Worm (Caenorhabditis elegans) whole organism, mixed stage, embryonic: ENCODE data around the gene lgc-15.

Experiments used
- M03D4.4 ChIP-seq: sonication (generic microtip); optimal IDR thresholded peaks from 2 replicates; lab custom pipeline; 2017; ENCODE audit warnings: mild to moderate bottlenecking, missing genetic modification characterization, missing compliant biosample characterization
- blmp-1 ChIP-seq: fragments of 150-350 bp; optimal IDR thresholded peaks from 2 replicates; lab custom pipeline; 2014; ENCODE audit warnings: missing biosample characterization, missing genetic modification characterization
- elt-1 ChIP-seq: sonication (generic microtip); optimal IDR thresholded peaks from 2 replicates; lab custom pipeline; 2017; ENCODE audit warnings: missing genetic modification characterization, mild to moderate bottlenecking, missing compliant biosample characterization, antibody characterized with exemption, moderate library complexity, borderline replicate concordance; ENCODE audit not compliant: insufficient read depth
- lin-13 ChIP-seq: fragments of 150-350 bp; optimal IDR thresholded peaks from 2 replicates; lab custom pipeline; 2014; ENCODE audit warnings: missing biosample characterization, missing genetic modification characterization
- lin-32 ChIP-seq: fragments of 200-800 bp; sonication (Bioruptor generic); optimal IDR thresholded peaks from 2 replicates; lab custom pipeline; 2018; ENCODE audit warnings: mild to moderate bottlenecking, missing genetic modification characterization, missing compliant biosample characterization
- mab-5 ChIP-seq: fragments of 150-350 bp; optimal IDR thresholded peaks from 2 replicates; lab custom pipeline; 2014; ENCODE audit warnings: missing biosample characterization, missing genetic modification characterization
- nhr-237 ChIP-seq: fragments of 150-350 bp; optimal IDR thresholded peaks from 2 replicates; lab custom pipeline; 2014; ENCODE audit warnings: missing biosample characterization, missing genetic modification characterization
- nhr-76 ChIP-seq: sonication (generic microtip); optimal IDR thresholded peaks from 2 replicates; lab custom pipeline; 2017; ENCODE audit warnings: missing biosample characterization, missing genetic modification characterization
- pha-4 ChIP-seq: fragments of 150-350 bp; optimal IDR thresholded peaks from 2 replicates; lab custom pipeline; 2018; ENCODE audit warnings: missing biosample characterization, missing genetic modification reagents, missing genetic modification characterization
- snpc-4 ChIP-seq: fragments of 150-350 bp; optimal IDR thresholded peaks from 2 replicates; lab custom pipeline; 2014; ENCODE audit warnings: missing biosample characterization, missing genetic modification characterization
- sptf-1 ChIP-seq: sonication (generic microtip); optimal IDR thresholded peaks from 2 replicates; lab custom pipeline; 2017; ENCODE audit warnings: mild to moderate bottlenecking, missing genetic modification characterization, moderate library complexity, missing compliant biosample characterization
- unc-62 ChIP-seq: fragments of 150-350 bp; optimal IDR thresholded peaks from 2 replicates; lab custom pipeline; 2014; ENCODE audit warnings: missing biosample characterization, missing genetic modification reagents, missing genetic modification characterization

DNA sequence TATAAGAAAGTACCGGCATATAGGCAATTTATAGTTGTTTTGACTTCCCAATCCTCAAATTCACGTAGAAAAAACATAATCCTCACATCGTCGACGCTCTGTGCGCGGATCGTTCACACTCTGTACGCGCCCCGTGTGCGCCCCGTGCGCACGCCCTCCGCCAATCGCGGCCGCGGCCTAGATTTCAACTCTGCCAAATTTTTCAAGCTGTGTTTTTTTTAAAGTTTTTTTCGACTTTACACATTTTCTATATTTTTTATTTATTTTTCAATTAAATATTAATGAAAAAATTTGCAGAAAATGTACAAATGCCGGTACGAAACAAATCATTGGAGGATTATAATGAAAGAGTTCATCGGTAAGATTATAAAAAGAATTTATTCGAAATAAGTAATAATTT lies 9.0 kb downstream of the lgc-15 start, which contains the start of gene T01H10.11:
- TF ChIP-seq mab-5 (tag; lab: Kevin White, UChicago) (no peak), M03D4.4 (tag; lab: Kevin White, UChicago) (no peak), snpc-4 (tag; lab: Kevin White, UChicago) (no peak), blmp-1 (tag; lab: Kevin White, UChicago) (no peak), unc-62 (GFP tag; lab: Kevin White, UChicago) (no peak), nhr-237 (no peak), pha-4 (tag; lab: Kevin White, UChicago) (no peak), sptf-1 (tag; lab: Kevin White, UChicago) (no peak), nhr-76 (no peak), elt-1 (tag; lab: Kevin White, UChicago) (no peak), lin-32 (no peak), lin-13 (tag; lab: Kevin White, UChicago) (no peak)
